Fruit fly (Drosophila melanogaster) whole organism, adult: ENCODE results near the gene Zw10.

ENCODE experiments used
- CG11617 ChIP-seq: fragments of 200-800 bp; sonication (Bioruptor generic); optimal IDR thresholded peaks from 2 replicates; lab custom pipeline; 2017; ENCODE audit warnings: mild to moderate bottlenecking, missing biosample characterization, missing genetic modification reagents, missing genetic modification characterization
- CG33017 ChIP-seq: fragments of 200-800 bp; sonication (Bioruptor generic); optimal IDR thresholded peaks from 2 replicates; lab custom pipeline; 2018; ENCODE audit warnings: missing biosample characterization, mild to moderate bottlenecking, missing genetic modification characterization, moderate library complexity
- kay ChIP-seq: fragments of 200-800 bp; sonication (Bioruptor generic); peaks from one replicate; lab custom pipeline; 2016; ENCODE audit warnings: missing biosample characterization, missing genetic modification characterization, borderline replicate concordance
- pad ChIP-seq: fragments of 200-800 bp; sonication (Bioruptor generic); optimal IDR thresholded peaks from 3 replicates; lab custom pipeline; 2017; ENCODE audit warnings: missing biosample characterization, missing genetic modification characterization, mild to moderate bottlenecking, moderate library complexity, missing genetic modification reagents

- TF ChIP-seq pad (GFP tag; lab: Kevin White, UChicago) (no peak), kay (no peak), CG11617 (GFP tag; lab: Kevin White, UChicago) (no peak), CG33017 (tag; lab: Kevin White, UChicago) (no peak)
Measured at dm6 chrX:2635953-2636715, 32.1 kb downstream of the Zw10 start.
